Worm (Caenorhabditis elegans) whole organism, dauer: ENCODE measurements around the gene ttr-41.

Source experiments
- unc-62 ChIP-seq: sonication (generic microtip); optimal IDR thresholded peaks from 2 replicates; lab custom pipeline; 2017; ENCODE audit warnings: missing biosample characterization, missing genetic modification reagents, missing genetic modification characterization

ttr-41 gene

ce11 chrII:4727769-4728168 is at the start of gene ttr-41:
Gene ttr-41, minus strand, starts transcription at chrII:4727869.
- no peak for TF ChIP-seq unc-62 (GFP tag; lab: Kevin White, UChicago)

ce11 chrII:4776933-4777332 is 49.3 kb upstream of the ttr-41 start, which contains the start of gene F26G1.11:
Gene F26G1.11, plus strand, starts transcription at chrII:4777137.
- TF ChIP-seq unc-62 (GFP tag; lab: Kevin White, UChicago): no peak

- no peak for TF ChIP-seq unc-62 (GFP tag; lab: Kevin White, UChicago)
These were observed 48.1 kb upstream of the ttr-41 start for ce11 chrII:4775802-4776201.

ce11 chrII:4773891-4774432 is 46.3 kb upstream of the ttr-41 start, which contains the start of the genes F26G1.9 and F26G1.10:
Gene F26G1.9, minus strand, starts transcription at chrII:4773991.
Gene F26G1.10, plus strand, starts transcription at chrII:4774382.
- TF ChIP-seq unc-62 (GFP tag; lab: Kevin White, UChicago): no peak

ce11 chrII:4772441-4772840 is 44.8 kb upstream of the ttr-41 start:
- TF ChIP-seq unc-62 (GFP tag; lab: Kevin White, UChicago): no peak

ce11 chrII:4771282-4771681 is 43.6 kb upstream of the ttr-41 start, which contains the start of gene F26G1.5:
Gene F26G1.5, minus strand, starts transcription at chrII:4771382.
- no peak for TF ChIP-seq unc-62 (GFP tag; lab: Kevin White, UChicago)

ce11 chrII:4769886-4770285 is 42.2 kb upstream of the ttr-41 start:
- no peak for TF ChIP-seq unc-62 (GFP tag; lab: Kevin White, UChicago)

ce11 chrII:4769096-4769495 is 41.4 kb upstream of the ttr-41 start:
- TF ChIP-seq unc-62 (GFP tag; lab: Kevin White, UChicago): no peak

- TF ChIP-seq unc-62 (GFP tag; lab: Kevin White, UChicago): no peak
These were observed 39.9 kb upstream of the ttr-41 start for ce11 chrII:4767612-4768011.

ce11 chrII:4766284-4766683 is 38.6 kb upstream of the ttr-41 start, which contains the start of gene ttm-2:
Gene ttm-2, minus strand, starts transcription at chrII:4766384.
- no peak for TF ChIP-seq unc-62 (GFP tag; lab: Kevin White, UChicago)

- TF ChIP-seq unc-62 (GFP tag; lab: Kevin White, UChicago): no peak
These were observed 35.1 kb upstream of the ttr-41 start, which contains the start of gene F26G1.2 for ce11 chrII:4762574-4763285. Gene F26G1.2, plus strand, starts transcription at chrII:4763081.

- no peak for TF ChIP-seq unc-62 (GFP tag; lab: Kevin White, UChicago)
These were observed 33.4 kb upstream of the ttr-41 start for ce11 chrII:4761020-4761419.

ce11 chrII:4759835-4760234 is 32.2 kb upstream of the ttr-41 start:
- no peak for TF ChIP-seq unc-62 (GFP tag; lab: Kevin White, UChicago)

ce11 chrII:4758462-4758861 is 30.8 kb upstream of the ttr-41 start, which contains the start of gene F26G1.3:
Gene F26G1.3, plus strand, starts transcription at chrII:4758762.
- no peak for TF ChIP-seq unc-62 (GFP tag; lab: Kevin White, UChicago)

- TF ChIP-seq unc-62 (GFP tag; lab: Kevin White, UChicago): no peak
These were observed 29.1 kb upstream of the ttr-41 start, which contains the start of gene C27D9.2 for ce11 chrII:4756751-4757150. Gene C27D9.2, minus strand, starts transcription at chrII:4756851.

- no peak for TF ChIP-seq unc-62 (GFP tag; lab: Kevin White, UChicago)
These were observed 28.0 kb upstream of the ttr-41 start for ce11 chrII:4755654-4756053.

- TF ChIP-seq unc-62 (GFP tag; lab: Kevin White, UChicago): no peak
These were observed 25.5 kb upstream of the ttr-41 start, which contains the start of gene C27D9.1 for ce11 chrII:4753133-4753532. Gene C27D9.1, plus strand, starts transcription at chrII:4753413.
